Worm (Caenorhabditis elegans) whole organism, L1 larva: Measurements from ENCODE around the gene F33D4.4.

Experiments used
- lin-35 ChIP-seq, 2 experiments: fragments of 150-350 bp; optimal IDR thresholded peaks; 2 replicates each; lab custom pipeline; 2014; ENCODE audit warnings: missing biosample characterization in 2 of 2, missing genetic modification characterization in 2 of 2, missing genetic modification reagents in 2 of 2
- nhr-237 ChIP-seq: fragments of 150-350 bp; optimal IDR thresholded peaks from 2 replicates; lab custom pipeline; 2014; ENCODE audit warnings: missing biosample characterization, missing genetic modification characterization
- nhr-76 ChIP-seq: sonication (generic microtip); optimal IDR thresholded peaks from 2 replicates; lab custom pipeline; 2017; ENCODE audit warnings: missing biosample characterization, missing genetic modification characterization
- snpc-4 ChIP-seq: fragments of 150-350 bp; optimal IDR thresholded peaks from 2 replicates; lab custom pipeline; 2014; ENCODE audit warnings: missing biosample characterization, missing genetic modification characterization

DNA sequence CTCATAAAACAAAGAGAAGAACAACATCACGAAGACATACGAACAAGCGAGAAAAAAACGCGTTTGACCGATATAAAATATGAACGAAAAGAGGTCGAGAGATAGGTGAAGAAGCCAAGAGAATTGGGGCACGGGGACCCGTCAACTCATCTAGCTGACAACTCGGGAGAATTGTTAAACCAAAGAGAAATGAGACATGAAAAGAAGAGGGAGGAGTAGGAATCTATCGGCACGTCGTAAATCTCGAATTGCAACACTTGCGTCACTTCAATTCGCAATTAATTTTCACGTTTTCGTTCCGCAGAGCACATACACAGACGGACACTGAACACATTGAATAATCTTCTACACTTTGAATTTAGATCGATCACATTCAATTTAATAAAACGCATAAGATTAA, 16.9 kb upstream of the F33D4.4 start:
- no peak for TF ChIP-seq snpc-4
- no peak for TF ChIP-seq nhr-237 (tag; lab: Kevin White, UChicago)
- no peak for TF ChIP-seq lin-35 (GFP tag; optimal IDR thresholded peaks at IDR 0.05; lab: Kevin White, UChicago)
- TF ChIP-seq nhr-76: no peak
